Worm (Caenorhabditis elegans) whole organism, L3 larva: ENCODE results near the gene mes-1.

ENCODE experiments used
- R02D3.7 ChIP-seq: fragments of 150-350 bp; optimal IDR thresholded peaks from 2 replicates; lab custom pipeline; 2014; ENCODE audit warnings: missing biosample characterization, missing genetic modification characterization
- ama-1 ChIP-seq: fragments of 150-350 bp; optimal IDR thresholded peaks from 2 replicates; lab custom pipeline; 2018
- elt-2 ChIP-seq: sonication (generic microtip); optimal IDR thresholded peaks from 2 replicates; lab custom pipeline; 2016; ENCODE audit warnings: missing genetic modification reagents, mild to moderate bottlenecking, missing genetic modification characterization, missing compliant biosample characterization
- lin-39 ChIP-seq: fragments of 150-350 bp; optimal IDR thresholded peaks from 2 replicates; lab custom pipeline; 2018; ENCODE audit warnings: missing biosample characterization, missing genetic modification reagents, missing genetic modification characterization
- nhr-237 ChIP-seq: fragments of 150-350 bp; optimal IDR thresholded peaks from 2 replicates; lab custom pipeline; 2014; ENCODE audit warnings: missing biosample characterization, missing genetic modification characterization
- nhr-28 ChIP-seq: fragments of 150-350 bp; optimal IDR thresholded peaks from 2 replicates; lab custom pipeline; 2014; ENCODE audit warnings: missing biosample characterization, missing genetic modification characterization
- ztf-11 ChIP-seq: fragments of 150-350 bp; optimal IDR thresholded peaks from 2 replicates; lab custom pipeline; 2014; ENCODE audit warnings: missing biosample characterization, missing genetic modification characterization

ce11 chrX:11828661-11829060, 28.6 kb upstream of the mes-1 start:
- TF ChIP-seq elt-2 (no peak), R02D3.7 (tag; lab: Kevin White, UChicago) (no peak), nhr-28 (tag; lab: Kevin White, UChicago) (no peak), ztf-11 (no peak), nhr-237 (tag; lab: Kevin White, UChicago) (no peak), lin-39 (tag; lab: Kevin White, UChicago) (no peak), ama-1 (lab: Kevin White, UChicago) (no peak)
